Fruit fly (Drosophila melanogaster) whole organism, adult: Measurements from ENCODE around the gene CG45066.

ENCODE experiments used
- CG11617 ChIP-seq: fragments of 200-800 bp; sonication (Bioruptor generic); optimal IDR thresholded peaks from 2 replicates; lab custom pipeline; 2017; ENCODE audit warnings: mild to moderate bottlenecking, missing biosample characterization, missing genetic modification reagents, missing genetic modification characterization
- CG12768 ChIP-seq: fragments of 200-800 bp; sonication (Bioruptor generic); optimal IDR thresholded peaks from 2 replicates; lab custom pipeline; 2017; ENCODE audit warnings: missing biosample characterization, missing genetic modification characterization, mild to moderate bottlenecking, moderate library complexity, missing genetic modification reagents
- CG33017 ChIP-seq: fragments of 200-800 bp; sonication (Bioruptor generic); optimal IDR thresholded peaks from 2 replicates; lab custom pipeline; 2018; ENCODE audit warnings: missing biosample characterization, mild to moderate bottlenecking, missing genetic modification characterization, moderate library complexity
- CG5204 ChIP-seq: fragments of 200-800 bp; sonication (Bioruptor generic); optimal IDR thresholded peaks from 2 replicates; lab custom pipeline; 2016; ENCODE audit warnings: missing biosample characterization, missing genetic modification characterization
- Hr96 ChIP-seq: fragments of 200-800 bp; sonication (Bioruptor generic); optimal IDR thresholded peaks from 2 replicates; lab custom pipeline; 2016; ENCODE audit warnings: missing biosample characterization, missing genetic modification characterization
- Mnt ChIP-seq: fragments of 200-800 bp; sonication (Bioruptor generic); optimal IDR thresholded peaks from 2 replicates; lab custom pipeline; 2016; ENCODE audit warnings: missing biosample characterization, mild to moderate bottlenecking, missing genetic modification characterization
- ovo ChIP-seq: fragments of 200-800 bp; sonication (Bioruptor generic); optimal IDR thresholded peaks from 2 replicates; lab custom pipeline; 2016; ENCODE audit warnings: missing biosample characterization, missing genetic modification characterization
- pad ChIP-seq: fragments of 200-800 bp; sonication (Bioruptor generic); optimal IDR thresholded peaks from 3 replicates; lab custom pipeline; 2017; ENCODE audit warnings: missing biosample characterization, missing genetic modification characterization, mild to moderate bottlenecking, moderate library complexity, missing genetic modification reagents

dm6 chr3L:3096726-3097597 lies 14.1 kb downstream of the CG45066 start:
- TF ChIP-seq ovo (GFP tag; lab: Kevin White, UChicago) (no peak), CG33017 (tag; lab: Kevin White, UChicago) (no peak), CG5204 (GFP tag; lab: Kevin White, UChicago) (no peak), CG11617 (GFP tag; lab: Kevin White, UChicago) (no peak), pad (no peak), Hr96 (no peak), Mnt (GFP tag; lab: Kevin White, UChicago) (no peak), CG12768 (no peak)
